Worm (Caenorhabditis elegans) whole organism, young adult: ENCODE measurements around the gene ZK185.2.

Experiments
- B0019.2 ChIP-seq: fragments of 200-800 bp; sonication (Bioruptor generic); conservative IDR thresholded peaks from 2 replicates; pipeline ENCODE4 v1.3.6; 2022; ENCODE audit warnings: missing genetic modification reagents, missing genetic modification characterization, missing compliant biosample characterization
- B0261.1 ChIP-seq: sonication (generic microtip); optimal IDR thresholded peaks from 2 replicates; lab custom pipeline; 2016; ENCODE audit warnings: mild to moderate bottlenecking, missing genetic modification characterization, moderate library complexity, missing compliant biosample characterization
- B0336.3 ChIP-seq: fragments of 200-800 bp; sonication (Bioruptor generic); IDR thresholded peaks from 2 replicates; pipeline ENCODE4 v1.3.6; 2022; ENCODE audit warnings: missing genetic modification characterization, missing compliant biosample characterization
- F10E7.11 ChIP-seq: sonication (generic microtip); optimal IDR thresholded peaks from 2 replicates; lab custom pipeline; 2017; ENCODE audit warnings: mild to moderate bottlenecking, missing genetic modification characterization, moderate library complexity, missing compliant biosample characterization
- F23B12.7 ChIP-seq: sonication (generic microtip); optimal IDR thresholded peaks from 2 replicates; lab custom pipeline; 2017; ENCODE audit warnings: missing genetic modification characterization, mild to moderate bottlenecking, missing compliant biosample characterization, antibody characterized with exemption, moderate library complexity; ENCODE audit not compliant: insufficient read depth
- F39B2.1 ChIP-seq: fragments of 200-800 bp; sonication (Bioruptor generic); IDR thresholded peaks from 2 replicates; pipeline ENCODE4 v1.3.6; 2022; ENCODE audit warnings: missing genetic modification reagents, missing genetic modification characterization, missing compliant biosample characterization
- F49E8.2 ChIP-seq: sonication (generic microtip); optimal IDR thresholded peaks from 3 replicates; lab custom pipeline; 2017; ENCODE audit warnings: missing genetic modification characterization, mild to moderate bottlenecking, missing compliant biosample characterization, antibody characterized with exemption, moderate library complexity; ENCODE audit not compliant: insufficient read depth
- K12H6.12 ChIP-seq: fragments of 200-800 bp; sonication (Bioruptor generic); optimal IDR thresholded peaks from 2 replicates; lab custom pipeline; 2018; ENCODE audit warnings: mild to moderate bottlenecking, missing genetic modification characterization, missing compliant biosample characterization
- T07F8.4 ChIP-seq: sonication (generic microtip); optimal IDR thresholded peaks from 2 replicates; lab custom pipeline; 2016; ENCODE audit warnings: mild to moderate bottlenecking, missing genetic modification characterization, moderate library complexity, missing compliant biosample characterization
- Y95B8A.8 ChIP-seq: fragments of 200-800 bp; sonication (Bioruptor generic); IDR thresholded peaks from 2 replicates; pipeline ENCODE4 v1.3.6; 2022; ENCODE audit warnings: missing genetic modification reagents, missing genetic modification characterization, missing compliant biosample characterization
- ZK185.1 ChIP-seq: sonication (generic microtip); optimal IDR thresholded peaks from 2 replicates; lab custom pipeline; 2016; ENCODE audit warnings: mild to moderate bottlenecking, missing genetic modification characterization, missing compliant biosample characterization; ENCODE audit not compliant: poor library complexity, severe bottlenecking
- ama-1 ChIP-seq, 3 experiments: fragments of 150-350 bp in 1 of 3; sonication (generic microtip) in 2 of 3; optimal IDR thresholded peaks; 2 replicates each; lab custom pipeline; 2014 to 2018; ENCODE audit warnings: missing biosample characterization in 2 of 3, missing genetic modification characterization in 2 of 3, missing genetic modification reagents in 2 of 3
- atf-7 ChIP-seq: sonication (generic microtip); optimal IDR thresholded peaks from 2 replicates; lab custom pipeline; 2017; ENCODE audit warnings: mild to moderate bottlenecking, missing genetic modification characterization, missing compliant biosample characterization
- attf-3 ChIP-seq: fragments of 200-800 bp; sonication (Bioruptor generic); conservative IDR thresholded peaks from 2 replicates; pipeline ENCODE4 v1.3.6; 2022; ENCODE audit warnings: missing genetic modification reagents, missing genetic modification characterization, missing compliant biosample characterization
- attf-6 ChIP-seq: fragments of 200-800 bp; sonication (Bioruptor generic); IDR thresholded peaks from 2 replicates; pipeline ENCODE4 v1.3.6; 2022; ENCODE audit warnings: missing genetic modification reagents, missing genetic modification characterization, missing compliant biosample characterization
- ccch-3 ChIP-seq: fragments of 200-800 bp; sonication (Bioruptor generic); optimal IDR thresholded peaks from 2 replicates; lab custom pipeline; 2018; ENCODE audit warnings: mild to moderate bottlenecking, missing genetic modification characterization, missing compliant biosample characterization
- cebp-1 ChIP-seq, 2 experiments: fragments of 200-800 bp in 1 of 2; sonication (Bioruptor generic) in 1 of 2; sonication (generic microtip) in 1 of 2; IDR thresholded peaks in 1 of 2; optimal IDR thresholded peaks in 1 of 2; 2 replicates each; pipeline versions ENCODE4 v1.3.6 to Lab custom; 2017 to 2022; ENCODE audit warnings: missing compliant biosample characterization in 2 of 2, missing genetic modification characterization in 2 of 2, mild to moderate bottlenecking in 1 of 2, missing genetic modification reagents in 1 of 2, moderate library complexity in 1 of 2
- cebp-2 ChIP-seq: fragments of 200-800 bp; sonication (Bioruptor generic); IDR thresholded peaks from 2 replicates; pipeline ENCODE4 v1.3.6; 2022; ENCODE audit warnings: missing genetic modification characterization, missing compliant biosample characterization
- ceh-91 ChIP-seq: fragments of 200-800 bp; sonication (Bioruptor generic); IDR thresholded peaks from 2 replicates; pipeline ENCODE4 v1.3.6; 2022; ENCODE audit warnings: missing genetic modification reagents, missing genetic modification characterization, missing compliant biosample characterization
- chd-7 ChIP-seq: sonication (generic microtip); optimal IDR thresholded peaks from 2 replicates; lab custom pipeline; 2016; ENCODE audit warnings: mild to moderate bottlenecking, missing genetic modification characterization, moderate library complexity, missing compliant biosample characterization
- dox-1 ChIP-seq: fragments of 200-800 bp; sonication (Bioruptor generic); IDR thresholded peaks from 2 replicates; pipeline ENCODE4 v1.3.6; 2022; ENCODE audit warnings: missing genetic modification reagents, missing genetic modification characterization, missing compliant biosample characterization
- ekl-4 ChIP-seq: fragments of 200-800 bp; sonication (Bioruptor generic); IDR thresholded peaks from 2 replicates; pipeline ENCODE4 v1.3.6; 2022; ENCODE audit warnings: missing genetic modification reagents, missing genetic modification characterization, missing compliant biosample characterization
- ets-4 ChIP-seq: fragments of 200-800 bp; sonication (Bioruptor generic); optimal IDR thresholded peaks from 2 replicates; lab custom pipeline; 2018; ENCODE audit warnings: mild to moderate bottlenecking, missing genetic modification characterization, missing compliant biosample characterization
- hlh-12 ChIP-seq: sonication (generic microtip); optimal IDR thresholded peaks from 2 replicates; lab custom pipeline; 2016; ENCODE audit warnings: missing genetic modification characterization, missing compliant biosample characterization
- hlh-26 ChIP-seq: fragments of 200-800 bp; sonication (Bioruptor generic); conservative IDR thresholded peaks from 2 replicates; pipeline ENCODE4 v1.3.6; 2022; ENCODE audit warnings: missing genetic modification reagents, missing genetic modification characterization, missing compliant biosample characterization
- hmg-20 ChIP-seq: fragments of 200-800 bp; sonication (Bioruptor generic); IDR thresholded peaks from 2 replicates; pipeline ENCODE4 v1.3.6; 2022; ENCODE audit warnings: missing genetic modification reagents, missing genetic modification characterization, missing compliant biosample characterization
- hsf-1 ChIP-seq: fragments of 200-800 bp; sonication (Bioruptor generic); IDR thresholded peaks from 2 replicates; pipeline ENCODE4 v1.3.6; 2022; ENCODE audit warnings: missing genetic modification reagents, missing genetic modification characterization, missing compliant biosample characterization
- let-607 ChIP-seq, 2 experiments: fragments of 200-800 bp in 1 of 2; sonication (Bioruptor generic) in 1 of 2; sonication (generic microtip) in 1 of 2; optimal IDR thresholded peaks; 2 replicates each; lab custom pipeline; 2016 to 2018; ENCODE audit warnings: mild to moderate bottlenecking in 2 of 2, missing compliant biosample characterization in 2 of 2, missing genetic modification characterization in 2 of 2, moderate library complexity in 2 of 2, missing genotype in 1 of 2
- lin-26 ChIP-seq: fragments of 200-800 bp; sonication (Bioruptor generic); IDR thresholded peaks from 2 replicates; pipeline ENCODE4 v1.3.6; 2022; ENCODE audit warnings: missing genetic modification reagents, missing genetic modification characterization, missing compliant biosample characterization
- lin-35 ChIP-seq, 3 experiments: fragments of 150-350 bp in 2 of 3; sonication (generic microtip) in 1 of 3; optimal IDR thresholded peaks; 2 replicates each; lab custom pipeline; 2014 to 2018; ENCODE audit warnings: missing biosample characterization in 3 of 3, missing genetic modification characterization in 3 of 3, missing genetic modification reagents in 3 of 3
- lin-54 ChIP-seq: fragments of 200-800 bp; sonication (Bioruptor generic); optimal IDR thresholded peaks from 2 replicates; lab custom pipeline; 2018; ENCODE audit warnings: mild to moderate bottlenecking, missing genetic modification characterization, missing compliant biosample characterization
- lir-1 ChIP-seq: fragments of 200-800 bp; sonication (Bioruptor generic); conservative IDR thresholded peaks from 2 replicates; pipeline ENCODE4 v1.3.6; 2022; ENCODE audit warnings: missing genetic modification reagents, missing genetic modification characterization, missing compliant biosample characterization
- mcd-1 ChIP-seq: fragments of 200-800 bp; sonication (Bioruptor generic); IDR thresholded peaks from 2 replicates; pipeline ENCODE4 v1.3.6; 2022; ENCODE audit warnings: missing genetic modification reagents, missing genetic modification characterization, missing compliant biosample characterization
- nfya-2 ChIP-seq: fragments of 200-800 bp; sonication (Bioruptor generic); IDR thresholded peaks from 2 replicates; pipeline ENCODE4 v1.3.6; 2022; ENCODE audit warnings: missing genetic modification reagents, missing genetic modification characterization, missing compliant biosample characterization
- nfyb-1 ChIP-seq: fragments of 200-800 bp; sonication (Bioruptor generic); IDR thresholded peaks from 2 replicates; pipeline ENCODE4 v1.3.6; 2022; ENCODE audit warnings: missing genetic modification reagents, missing genetic modification characterization, missing compliant biosample characterization
- nhr-179 ChIP-seq: sonication (generic microtip); optimal IDR thresholded peaks from 2 replicates; lab custom pipeline; 2016; ENCODE audit warnings: mild to moderate bottlenecking, missing genetic modification characterization, missing compliant biosample characterization
- nhr-80 ChIP-seq: sonication (generic microtip); optimal IDR thresholded peaks from 2 replicates; lab custom pipeline; 2016; ENCODE audit warnings: missing genetic modification characterization, missing compliant biosample characterization
- snpc-1.1 ChIP-seq: sonication (generic microtip); optimal IDR thresholded peaks from 2 replicates; lab custom pipeline; 2017; ENCODE audit warnings: missing genetic modification characterization, mild to moderate bottlenecking, missing compliant biosample characterization, antibody characterized with exemption, moderate library complexity, missing genotype, missing genetic modification reagents; ENCODE audit not compliant: insufficient read depth
- tbp1 ChIP-seq: fragments of 200-800 bp; sonication (Bioruptor generic); optimal IDR thresholded peaks from 2 replicates; lab custom pipeline; 2018; ENCODE audit warnings: mild to moderate bottlenecking, missing genetic modification characterization, missing compliant biosample characterization
- tlf-1 ChIP-seq: fragments of 200-800 bp; sonication (Bioruptor generic); optimal IDR thresholded peaks from 2 replicates; lab custom pipeline; 2018; ENCODE audit warnings: mild to moderate bottlenecking, missing genetic modification characterization, missing compliant biosample characterization
- zim-3 ChIP-seq: sonication (generic microtip); optimal IDR thresholded peaks from 2 replicates; lab custom pipeline; 2017; ENCODE audit warnings: mild to moderate bottlenecking, missing genetic modification characterization, moderate library complexity, missing compliant biosample characterization
- ztf-28 ChIP-seq: fragments of 200-800 bp; sonication (Bioruptor generic); IDR thresholded peaks from 2 replicates; pipeline ENCODE4 v1.3.6; 2022; ENCODE audit warnings: missing genetic modification reagents, missing genetic modification characterization, missing compliant biosample characterization

The ZK185.2 gene

DNA sequence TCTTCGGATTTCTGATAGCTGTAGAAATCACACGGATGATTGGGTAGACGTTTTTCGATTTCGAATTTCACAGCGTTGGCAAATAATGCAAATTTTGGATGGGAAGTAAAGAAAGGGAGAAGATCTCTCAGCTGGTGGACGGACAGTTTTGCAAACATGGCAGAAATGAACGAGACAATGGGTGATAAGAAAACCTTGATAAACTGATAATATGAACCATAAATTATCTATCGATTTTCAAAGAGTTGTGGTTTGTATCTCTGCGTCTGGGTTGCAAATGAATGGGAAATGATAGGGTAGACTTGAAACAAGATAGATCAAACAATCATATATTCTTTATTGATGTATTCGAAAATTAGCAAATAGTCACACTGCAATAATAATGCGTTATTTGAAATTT, 6.2 kb upstream of the ZK185.2 start, which contains the start of gene ZK185.3:
ZK185.3 (minus strand) TSS at position 263 of the 400 bp plus-strand sequence.
- no peak for TF ChIP-seq nhr-179
- TF ChIP-seq nhr-80 (tag; lab: Kevin White, UChicago), result peak; percentile 72
- 0 out of 2 replicates have a peak, but pooled peaks have one; percentile 14 for TF ChIP-seq dox-1 (GFP tag; lab: Robert Waterston, UW)

DNA sequence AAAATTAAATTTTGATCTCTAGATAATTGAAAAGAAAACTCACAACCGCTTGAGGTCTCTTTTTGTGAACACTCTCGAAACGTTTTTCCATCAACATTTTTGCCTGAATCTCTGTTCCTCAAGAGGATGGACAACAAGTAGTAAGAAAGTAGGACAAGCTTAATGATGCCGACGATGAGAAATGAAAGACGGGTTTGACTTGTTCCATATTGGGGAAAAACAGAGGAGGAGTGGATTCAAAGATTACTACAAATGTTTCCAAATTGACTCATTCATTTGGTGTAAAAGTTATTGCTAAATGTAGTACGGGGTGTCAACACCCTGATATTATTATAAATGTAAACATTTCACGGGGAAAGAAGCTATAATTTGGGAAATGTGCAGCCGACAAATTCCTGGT, 3.3 kb upstream of the ZK185.2 start, which contains the start of gene ZK185.4:
ZK185.4 (minus strand) TSS at position 101 of the 400 bp plus-strand sequence.
- TF ChIP-seq zim-3 (tag; lab: Kevin White, UChicago) (no peak), hlh-12 (tag; lab: Kevin White, UChicago) (no peak), hsf-1 (GFP tag; lab: Robert Waterston, UW) (no peak)

DNA sequence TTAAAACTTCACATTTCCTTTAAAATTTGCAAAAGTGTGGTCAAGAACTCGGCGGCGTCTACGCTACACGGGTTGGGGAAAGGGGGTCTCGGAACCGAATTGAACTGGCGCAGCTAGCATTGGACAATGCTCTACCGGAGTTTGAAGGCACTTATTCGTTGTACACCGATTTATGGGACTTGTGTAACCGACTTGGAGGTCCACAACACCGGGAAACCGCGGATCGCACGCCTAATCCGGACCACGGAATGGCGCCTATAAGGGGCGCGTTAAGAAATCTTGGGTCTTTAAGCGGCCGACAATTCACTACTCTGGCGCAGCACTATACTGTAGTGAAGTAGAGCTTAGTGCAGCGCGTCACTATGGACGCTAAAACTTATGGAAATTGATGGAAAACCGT, 2.3 kb downstream of the ZK185.2 start:
- TF ChIP-seq ets-4, result no peak
- TF ChIP-seq hlh-12 (tag; lab: Kevin White, UChicago), result no peak
- TF ChIP-seq F10E7.11 (tag; lab: Kevin White, UChicago), result no peak
- TF ChIP-seq F39B2.1, result no peak
- peak; percentile 70; the same call in 1 of the 2 replicates for TF ChIP-seq lin-26 (GFP tag; lab: Robert Waterston, UW)
- peak; percentile 36; the same call in 1 of the 2 replicates for TF ChIP-seq mcd-1
- TF ChIP-seq lir-1 (GFP tag; lab: Robert Waterston, UW), result no peak
- no peak for TF ChIP-seq cebp-1 (GFP tag; IDR thresholded peaks at IDR 0.05; lab: Robert Waterston, UW)
- TF ChIP-seq cebp-1 (tag; optimal IDR thresholded peaks at IDR 0.05; lab: Kevin White, UChicago), result no peak
- no peak for TF ChIP-seq nfya-2 (GFP tag; lab: Robert Waterston, UW)
- no peak for TF ChIP-seq atf-7 (tag; lab: Kevin White, UChicago)
- no peak for TF ChIP-seq hsf-1 (GFP tag; lab: Robert Waterston, UW)
- no peak for TF ChIP-seq ama-1 (optimal IDR thresholded peaks at IDR 0.05; lab: Kevin White, UChicago)
- peak in 1 of 2 experiments; percentile 40 for TF ChIP-seq ama-1 (GFP tag; optimal IDR thresholded peaks at IDR 0.05; lab: Kevin White, UChicago)
- no peak for TF ChIP-seq hlh-26
- TF ChIP-seq B0336.3 (GFP tag; lab: Robert Waterston, UW), result no peak
- TF ChIP-seq ztf-28 (GFP tag; lab: Robert Waterston, UW), result 0 out of 2 replicates have a peak, but pooled peaks have one; percentile 41
- TF ChIP-seq dox-1 (GFP tag; lab: Robert Waterston, UW), result 0 out of 2 replicates have a peak, but pooled peaks have one; percentile 35
- no peak for TF ChIP-seq let-607 (tag; optimal IDR thresholded peaks at IDR 0.05; lab: Kevin White, UChicago)
- TF ChIP-seq B0019.2 (GFP tag; lab: Robert Waterston, UW), result no peak
- TF ChIP-seq ekl-4 (GFP tag; lab: Robert Waterston, UW), result no peak
- no peak for TF ChIP-seq Y95B8A.8 (GFP tag; lab: Robert Waterston, UW)
- no peak for TF ChIP-seq cebp-2 (GFP tag; lab: Robert Waterston, UW)
- peak; percentile 82 for TF ChIP-seq tbp1 (GFP tag; lab: Kevin White, UChicago)
- TF ChIP-seq lin-35 (GFP tag; optimal IDR thresholded peaks at IDR 0.05; lab: Kevin White, UChicago), result no peak
- peak; percentile 9 for TF ChIP-seq lin-54 (GFP tag; lab: Kevin White, UChicago)
- TF ChIP-seq ccch-3 (GFP tag; lab: Kevin White, UChicago), result no peak
- TF ChIP-seq chd-7 (tag; lab: Kevin White, UChicago), result no peak
- no peak for TF ChIP-seq K12H6.12 (tag; lab: Kevin White, UChicago)
- TF ChIP-seq ceh-91 (GFP tag; lab: Robert Waterston, UW), result no peak
- no peak for TF ChIP-seq F49E8.2 (tag; lab: Kevin White, UChicago)
- no peak for TF ChIP-seq ZK185.1 (tag; lab: Kevin White, UChicago)
- no peak for TF ChIP-seq attf-6 (GFP tag; lab: Robert Waterston, UW)
- no peak for TF ChIP-seq attf-3 (GFP tag; lab: Robert Waterston, UW)
- TF ChIP-seq snpc-1.1 (tag; lab: Kevin White, UChicago), result peak; percentile 91
- no peak for TF ChIP-seq T07F8.4 (tag; lab: Kevin White, UChicago)
- no peak for TF ChIP-seq hmg-20 (GFP tag; lab: Robert Waterston, UW)
- peak; percentile 51 for TF ChIP-seq B0261.1
- peak; percentile 7 for TF ChIP-seq F23B12.7 (tag; lab: Kevin White, UChicago)
- TF ChIP-seq tlf-1 (GFP tag; lab: Kevin White, UChicago), result no peak
- TF ChIP-seq nfyb-1 (GFP tag; lab: Robert Waterston, UW), result no peak
